Worm (Caenorhabditis elegans) whole organism, mixed stage, embryonic: ENCODE results near the gene F43C11.2.

Experiments
- blmp-1 ChIP-seq: fragments of 150-350 bp; optimal IDR thresholded peaks from 2 replicates; lab custom pipeline; 2014; ENCODE audit warnings: missing biosample characterization, missing genetic modification characterization
- ceh-39 ChIP-seq: fragments of 150-350 bp; optimal IDR thresholded peaks from 2 replicates; lab custom pipeline; 2014; ENCODE audit warnings: missing biosample characterization, missing genetic modification characterization
- ceh-43 ChIP-seq: fragments of 200-800 bp; sonication (Bioruptor generic); optimal IDR thresholded peaks from 2 replicates; lab custom pipeline; 2018; ENCODE audit warnings: mild to moderate bottlenecking, missing genetic modification characterization, moderate library complexity, missing compliant biosample characterization
- ceh-83 ChIP-seq: fragments of 200-800 bp; sonication (Bioruptor generic); optimal IDR thresholded peaks from 2 replicates; lab custom pipeline; 2018; ENCODE audit warnings: mild to moderate bottlenecking, missing genetic modification characterization, missing compliant biosample characterization
- ces-1 ChIP-seq: fragments of 150-350 bp; optimal IDR thresholded peaks from 2 replicates; lab custom pipeline; 2014; ENCODE audit warnings: missing biosample characterization, missing genetic modification reagents, missing genetic modification characterization
- cnd-1 ChIP-seq: fragments of 200-800 bp; sonication (Bioruptor generic); optimal IDR thresholded peaks from 2 replicates; lab custom pipeline; 2018; ENCODE audit warnings: mild to moderate bottlenecking, missing genetic modification characterization, missing compliant biosample characterization
- drap-1 ChIP-seq: fragments of 200-800 bp; sonication (Bioruptor generic); optimal IDR thresholded peaks from 3 replicates; lab custom pipeline; 2018; ENCODE audit warnings: mild to moderate bottlenecking, missing genetic modification characterization, missing compliant biosample characterization
- elt-3 ChIP-seq: fragments of 150-350 bp; optimal IDR thresholded peaks from 2 replicates; lab custom pipeline; 2014; ENCODE audit warnings: missing biosample characterization, missing genetic modification characterization
- ham-2 ChIP-seq: fragments of 200-800 bp; sonication (Bioruptor generic); optimal IDR thresholded peaks from 2 replicates; lab custom pipeline; 2018; ENCODE audit warnings: mild to moderate bottlenecking, missing genetic modification characterization, missing compliant biosample characterization
- hlh-1 ChIP-seq: fragments of 150-350 bp; optimal IDR thresholded peaks from 2 replicates; lab custom pipeline; 2014; ENCODE audit warnings: missing biosample characterization, missing genetic modification reagents, missing genetic modification characterization
- lin-13 ChIP-seq: fragments of 150-350 bp; optimal IDR thresholded peaks from 2 replicates; lab custom pipeline; 2014; ENCODE audit warnings: missing biosample characterization, missing genetic modification characterization
- lin-32 ChIP-seq: fragments of 200-800 bp; sonication (Bioruptor generic); optimal IDR thresholded peaks from 2 replicates; lab custom pipeline; 2018; ENCODE audit warnings: mild to moderate bottlenecking, missing genetic modification characterization, missing compliant biosample characterization
- lsy-2 ChIP-seq: fragments of 150-350 bp; optimal IDR thresholded peaks from 2 replicates; lab custom pipeline; 2014; ENCODE audit warnings: missing biosample characterization, missing genetic modification characterization
- mab-5 ChIP-seq: fragments of 150-350 bp; optimal IDR thresholded peaks from 2 replicates; lab custom pipeline; 2014; ENCODE audit warnings: missing biosample characterization, missing genetic modification characterization
- mep-1 ChIP-seq: fragments of 150-350 bp; optimal IDR thresholded peaks from 2 replicates; lab custom pipeline; 2017; ENCODE audit warnings: missing biosample characterization, missing genetic modification reagents, missing genetic modification characterization, inconsistent platforms
- mls-2 ChIP-seq: sonication (generic microtip); optimal IDR thresholded peaks from 2 replicates; lab custom pipeline; 2016; ENCODE audit warnings: mild to moderate bottlenecking, missing genetic modification characterization, moderate library complexity, missing compliant biosample characterization
- nhr-12 ChIP-seq: fragments of 150-350 bp; optimal IDR thresholded peaks from 2 replicates; lab custom pipeline; 2014; ENCODE audit warnings: missing biosample characterization, missing genetic modification characterization
- nhr-2 ChIP-seq: fragments of 150-350 bp; optimal IDR thresholded peaks from 2 replicates; lab custom pipeline; 2014; ENCODE audit warnings: missing biosample characterization, missing genetic modification characterization
- nhr-28 ChIP-seq: fragments of 150-350 bp; optimal IDR thresholded peaks from 2 replicates; lab custom pipeline; 2014; ENCODE audit warnings: missing biosample characterization, missing genetic modification characterization
- nhr-76 ChIP-seq: sonication (generic microtip); optimal IDR thresholded peaks from 2 replicates; lab custom pipeline; 2017; ENCODE audit warnings: missing biosample characterization, missing genetic modification characterization
- sem-2 ChIP-seq: fragments of 200-800 bp; sonication (Bioruptor generic); optimal IDR thresholded peaks from 2 replicates; lab custom pipeline; 2018; ENCODE audit warnings: mild to moderate bottlenecking, missing genetic modification characterization, missing compliant biosample characterization
- snpc-4 ChIP-seq: fragments of 150-350 bp; optimal IDR thresholded peaks from 2 replicates; lab custom pipeline; 2014; ENCODE audit warnings: missing biosample characterization, missing genetic modification characterization
- sptf-1 ChIP-seq: sonication (generic microtip); optimal IDR thresholded peaks from 2 replicates; lab custom pipeline; 2017; ENCODE audit warnings: mild to moderate bottlenecking, missing genetic modification characterization, moderate library complexity, missing compliant biosample characterization
- unc-120 ChIP-seq: sonication (generic microtip); optimal IDR thresholded peaks from 2 replicates; lab custom pipeline; 2017; ENCODE audit warnings: missing genetic modification characterization, missing compliant biosample characterization; ENCODE audit not compliant: poor library complexity, severe bottlenecking
- unc-39 ChIP-seq: fragments of 150-350 bp; optimal IDR thresholded peaks from 2 replicates; lab custom pipeline; 2014; ENCODE audit warnings: missing biosample characterization, missing genetic modification characterization
- unc-62 ChIP-seq: fragments of 150-350 bp; optimal IDR thresholded peaks from 2 replicates; lab custom pipeline; 2014; ENCODE audit warnings: missing biosample characterization, missing genetic modification reagents, missing genetic modification characterization
- zip-8 ChIP-seq: fragments of 150-350 bp; optimal IDR thresholded peaks from 2 replicates; lab custom pipeline; 2014; ENCODE audit warnings: missing biosample characterization, missing genetic modification characterization
- ztf-11 ChIP-seq: fragments of 150-350 bp; optimal IDR thresholded peaks from 2 replicates; lab custom pipeline; 2014; ENCODE audit warnings: missing biosample characterization, missing genetic modification characterization

Gene F43C11.2

ce11 chrII:2330462-2330861 is 24.1 kb upstream of the F43C11.2 start:
- no peak for TF ChIP-seq ceh-39
- TF ChIP-seq ceh-83: peak; percentile 37
- TF ChIP-seq mls-2 (tag; lab: Kevin White, UChicago): no peak

- no peak for TF ChIP-seq nhr-28 (tag; lab: Kevin White, UChicago)
- no peak for TF ChIP-seq ztf-11 (tag; lab: Kevin White, UChicago)
- TF ChIP-seq unc-120 (tag; lab: Kevin White, UChicago): no peak
- TF ChIP-seq mab-5 (tag; lab: Kevin White, UChicago): no peak
- no peak for TF ChIP-seq snpc-4
- no peak for TF ChIP-seq unc-62 (GFP tag; lab: Kevin White, UChicago)
- TF ChIP-seq ceh-39: no peak
- TF ChIP-seq nhr-12: no peak
- TF ChIP-seq elt-3 (tag; lab: Kevin White, UChicago): no peak
- no peak for TF ChIP-seq nhr-2 (tag; lab: Kevin White, UChicago)
Measured at ce11 chrII:2332220-2332619, 22.4 kb upstream of the F43C11.2 start, which contains the start of gene F43C11.8. TSS of gene F43C11.8 (plus strand) at chrII:2332520.

- peak; percentile 98 for TF ChIP-seq zip-8 (tag; lab: Kevin White, UChicago)
- no peak for TF ChIP-seq sem-2
Measured at ce11 chrII:2335572-2335971, 19.0 kb upstream of the F43C11.2 start, which contains the start of gene F43C11.7. TSS of gene F43C11.7 (plus strand) at chrII:2335897.

- TF ChIP-seq nhr-2 (tag; lab: Kevin White, UChicago) (no peak), ham-2 (GFP tag; lab: Kevin White, UChicago) (peak; percentile 12), ceh-39 (no peak)
Measured at ce11 chrII:2336177-2336576, 18.4 kb upstream of the F43C11.2 start.

- peak; percentile 26 for TF ChIP-seq ces-1 (GFP tag; lab: Kevin White, UChicago)
- no peak for TF ChIP-seq lin-32 (GFP tag; lab: Kevin White, UChicago)
- peak; percentile 37 for TF ChIP-seq hlh-1 (tag; lab: Kevin White, UChicago)
Measured at ce11 chrII:2340974-2341373, 13.6 kb upstream of the F43C11.2 start.

ce11 chrII:2341515-2341914 is 13.1 kb upstream of the F43C11.2 start, which contains the start of gene enri-1:
TSS of gene enri-1 (minus strand) at chrII:2341615.
- TF ChIP-seq elt-3 (tag; lab: Kevin White, UChicago) (no peak), nhr-76 (tag; lab: Kevin White, UChicago) (no peak), snpc-4 (no peak), cnd-1 (tag; lab: Kevin White, UChicago) (no peak), nhr-28 (tag; lab: Kevin White, UChicago) (no peak), ces-1 (GFP tag; lab: Kevin White, UChicago) (no peak), ceh-43 (no peak), lin-13 (no peak), sptf-1 (no peak)

ce11 chrII:2342004-2342479 is 12.5 kb upstream of the F43C11.2 start, which contains the start of gene F43C11.6:
TSS of gene F43C11.6 (plus strand) at chrII:2342429.
- TF ChIP-seq unc-120 (tag; lab: Kevin White, UChicago) (no peak), ceh-43 (no peak), lin-32 (GFP tag; lab: Kevin White, UChicago) (no peak), cnd-1 (tag; lab: Kevin White, UChicago) (no peak), lsy-2 (tag; lab: Kevin White, UChicago) (peak; percentile 20), mep-1 (tag; lab: Kevin White, UChicago) (peak; percentile 8), snpc-4 (no peak), unc-39 (tag; lab: Kevin White, UChicago) (no peak), drap-1 (GFP tag; lab: Kevin White, UChicago) (no peak), hlh-1 (tag; lab: Kevin White, UChicago) (peak; percentile 13), mab-5 (tag; lab: Kevin White, UChicago) (no peak), mls-2 (tag; lab: Kevin White, UChicago) (no peak), ham-2 (GFP tag; lab: Kevin White, UChicago) (no peak), ceh-39 (peak; percentile 26), lin-13 (peak; percentile 41), nhr-2 (tag; lab: Kevin White, UChicago) (no peak), blmp-1 (tag; lab: Kevin White, UChicago) (no peak), nhr-28 (tag; lab: Kevin White, UChicago) (no peak), sptf-1 (no peak), nhr-12 (no peak), zip-8 (tag; lab: Kevin White, UChicago) (no peak)
- TF ChIP-seq, all 35 proteins: peak for 5
